Worm (Caenorhabditis elegans) whole organism, L1 larva: ENCODE measurements around the gene nhr-87.

Experiments
- alr-1 ChIP-seq: fragments of 200-800 bp; sonication (Bioruptor generic); optimal IDR thresholded peaks from 2 replicates; lab custom pipeline; 2018; ENCODE audit warnings: borderline replicate concordance, mild to moderate bottlenecking, missing genetic modification characterization, missing compliant biosample characterization
- ceh-82 ChIP-seq, 3 experiments: fragments of 150-350 bp in 1 of 3; sonication (generic microtip) in 2 of 3; optimal IDR thresholded peaks; 2 replicates each; lab custom pipeline; 2014 to 2017; ENCODE audit warnings: missing biosample characterization in 3 of 3, missing genetic modification characterization in 3 of 3
- jun-1 ChIP-seq: fragments of 150-350 bp; optimal IDR thresholded peaks from 2 replicates; lab custom pipeline; 2014; ENCODE audit warnings: missing biosample characterization, missing genetic modification reagents, missing genetic modification characterization
- lin-14 ChIP-seq: fragments of 200-800 bp; sonication (Bioruptor generic); optimal IDR thresholded peaks from 2 replicates; lab custom pipeline; 2018; ENCODE audit warnings: mild to moderate bottlenecking, missing genetic modification characterization, moderate library complexity, missing compliant biosample characterization
- mep-1 ChIP-seq: fragments of 150-350 bp; optimal IDR thresholded peaks from 2 replicates; lab custom pipeline; 2014; ENCODE audit warnings: missing biosample characterization, missing genetic modification characterization
- nhr-11 ChIP-seq: fragments of 150-350 bp; optimal IDR thresholded peaks from 2 replicates; lab custom pipeline; 2014; ENCODE audit warnings: missing biosample characterization, missing genetic modification characterization
- nhr-76 ChIP-seq: sonication (generic microtip); optimal IDR thresholded peaks from 2 replicates; lab custom pipeline; 2017; ENCODE audit warnings: missing biosample characterization, missing genetic modification characterization
- nhr-84 ChIP-seq: sonication (generic microtip); optimal IDR thresholded peaks from 2 replicates; lab custom pipeline; 2017; ENCODE audit warnings: missing biosample characterization, missing genetic modification characterization
- nhr-90 ChIP-seq: sonication (generic microtip); optimal IDR thresholded peaks from 2 replicates; lab custom pipeline; 2016; ENCODE audit warnings: mild to moderate bottlenecking, missing genetic modification characterization, missing compliant biosample characterization; ENCODE audit not compliant: poor library complexity
- sptf-1 ChIP-seq: fragments of 150-350 bp; optimal IDR thresholded peaks from 2 replicates; lab custom pipeline; 2014; ENCODE audit warnings: missing biosample characterization, missing genetic modification characterization
- unc-62 ChIP-seq: fragments of 150-350 bp; optimal IDR thresholded peaks from 2 replicates; lab custom pipeline; 2014; ENCODE audit warnings: missing biosample characterization, missing genetic modification reagents, missing genetic modification characterization

ce11 chrIV:1597018-1597417 lies 26.8 kb upstream of the nhr-87 start, which contains the start of gene ced-2:
- no peak for TF ChIP-seq nhr-84 (tag; lab: Kevin White, UChicago)
- TF ChIP-seq nhr-76 (tag; lab: Kevin White, UChicago): no peak
- no peak for TF ChIP-seq nhr-11 (tag; lab: Kevin White, UChicago)
- no peak for TF ChIP-seq alr-1 (tag; lab: Kevin White, UChicago)
- no peak for TF ChIP-seq sptf-1 (tag; lab: Kevin White, UChicago)
- TF ChIP-seq ceh-82 (tag; optimal IDR thresholded peaks at IDR 0.05; lab: Kevin White, UChicago): no peak
- TF ChIP-seq unc-62 (GFP tag; lab: Kevin White, UChicago): no peak
- TF ChIP-seq jun-1: no peak
- TF ChIP-seq mep-1 (tag; lab: Kevin White, UChicago): no peak
- no peak for TF ChIP-seq nhr-90 (tag; lab: Kevin White, UChicago)
- TF ChIP-seq lin-14 (GFP tag; lab: Kevin White, UChicago): no peak
